Fruit fly (Drosophila melanogaster) whole organism, pupa: ENCODE data around the gene CG31709.

Experiments used
- CG10348 ChIP-seq: fragments of 200-800 bp; sonication (Bioruptor generic); IDR thresholded peaks from 2 replicates; pipeline ENCODE4 v1.3.6; 2022; ENCODE audit warnings: missing biosample characterization, missing genetic modification characterization
- CG12605 ChIP-seq: fragments of 200-800 bp; sonication (Bioruptor generic); IDR thresholded peaks from 2 replicates; pipeline ENCODE4 v1.3.6; 2022; ENCODE audit warnings: missing biosample characterization, missing genetic modification characterization
- CG13204 ChIP-seq: fragments of 200-800 bp; sonication (Bioruptor generic); optimal IDR thresholded peaks from 2 replicates; lab custom pipeline; 2018; ENCODE audit warnings: missing biosample characterization, mild to moderate bottlenecking, missing genetic modification characterization, moderate library complexity
- CG14655 ChIP-seq: fragments of 200-800 bp; sonication (Bioruptor generic); optimal IDR thresholded peaks from 3 replicates; lab custom pipeline; 2017; ENCODE audit warnings: mild to moderate bottlenecking, missing biosample characterization, missing genetic modification reagents, missing genetic modification characterization
- CG15710 ChIP-seq: fragments of 200-800 bp; sonication (Bioruptor generic); optimal IDR thresholded peaks from 2 replicates; lab custom pipeline; 2018; ENCODE audit warnings: missing biosample characterization, mild to moderate bottlenecking, missing genetic modification characterization, moderate library complexity
- CG17806 ChIP-seq: fragments of 200-800 bp; sonication (Bioruptor generic); optimal IDR thresholded peaks from 2 replicates; lab custom pipeline; 2018; ENCODE audit warnings: missing biosample characterization, mild to moderate bottlenecking, missing genetic modification characterization, moderate library complexity
- CG32121 ChIP-seq: fragments of 200-800 bp; sonication (Bioruptor generic); IDR thresholded peaks from 2 replicates; pipeline ENCODE4 v1.3.6; 2022; ENCODE audit warnings: missing biosample characterization, missing genetic modification characterization
- CG34367 ChIP-seq: fragments of 200-800 bp; sonication (Bioruptor generic); optimal IDR thresholded peaks from 2 replicates; lab custom pipeline; 2018; ENCODE audit warnings: missing biosample characterization, mild to moderate bottlenecking, missing genetic modification characterization
- CG4496 ChIP-seq: fragments of 200-800 bp; sonication (Bioruptor generic); IDR thresholded peaks from 3 replicates; pipeline ENCODE4 v1.3.6; 2022; ENCODE audit warnings: missing biosample characterization, missing genetic modification characterization
- CG8159 ChIP-seq: fragments of 200-800 bp; sonication (Bioruptor generic); optimal IDR thresholded peaks from 3 replicates; lab custom pipeline; 2018; ENCODE audit warnings: missing biosample characterization, mild to moderate bottlenecking, missing genetic modification characterization, moderate library complexity
- CG8301 ChIP-seq: fragments of 200-800 bp; sonication (Bioruptor generic); optimal IDR thresholded peaks from 2 replicates; lab custom pipeline; 2018; ENCODE audit warnings: missing biosample characterization, mild to moderate bottlenecking, missing genetic modification characterization
- CG9948 ChIP-seq: fragments of 200-800 bp; sonication (Bioruptor generic); optimal IDR thresholded peaks from 2 replicates; lab custom pipeline; 2018; ENCODE audit warnings: missing biosample characterization, mild to moderate bottlenecking, missing genetic modification characterization, moderate library complexity
- D1 ChIP-seq: fragments of 200-800 bp; sonication (Bioruptor generic); optimal IDR thresholded peaks from 2 replicates; lab custom pipeline; 2018; ENCODE audit warnings: missing biosample characterization, mild to moderate bottlenecking, missing genetic modification characterization, moderate library complexity
- EcR ChIP-seq: fragments of 200-800 bp; sonication (Bioruptor generic); optimal IDR thresholded peaks from 3 replicates; lab custom pipeline; 2019; ENCODE audit warnings: missing biosample characterization, missing genetic modification characterization, mild to moderate bottlenecking, moderate library complexity, missing genetic modification reagents
- Ets98B ChIP-seq: fragments of 200-800 bp; sonication (Bioruptor generic); IDR thresholded peaks from 2 replicates; pipeline ENCODE4 v1.3.6; 2022; ENCODE audit warnings: missing biosample characterization, missing genetic modification characterization
- Pif1A ChIP-seq: fragments of 200-800 bp; sonication (Bioruptor generic); optimal IDR thresholded peaks from 3 replicates; lab custom pipeline; 2016; ENCODE audit warnings: missing biosample characterization, missing genetic modification characterization
- Pif1B ChIP-seq: fragments of 200-800 bp; sonication (Bioruptor generic); optimal IDR thresholded peaks from 3 replicates; lab custom pipeline; 2016; ENCODE audit warnings: missing biosample characterization, missing genetic modification characterization
- Snoo ChIP-seq: fragments of 200-800 bp; sonication (Bioruptor generic); optimal IDR thresholded peaks from 3 replicates; lab custom pipeline; 2017; ENCODE audit warnings: missing biosample characterization, mild to moderate bottlenecking, missing genetic modification characterization, inconsistent platforms
- fd96Ca ChIP-seq: fragments of 200-800 bp; sonication (Bioruptor generic); IDR thresholded peaks from 3 replicates; pipeline ENCODE4 v1.3.6; 2022; ENCODE audit warnings: missing biosample characterization, missing genetic modification characterization
- gl ChIP-seq: fragments of 200-800 bp; sonication (Bioruptor generic); optimal IDR thresholded peaks from 2 replicates; lab custom pipeline; 2018; ENCODE audit warnings: missing biosample characterization, mild to moderate bottlenecking, missing genetic modification characterization
- rn ChIP-seq: fragments of 200-800 bp; sonication (Bioruptor generic); IDR thresholded peaks from 2 replicates; pipeline ENCODE4 v1.3.6; 2022; ENCODE audit warnings: missing biosample characterization, missing genetic modification characterization

CG31709 gene

dm6 chr2L:9579538-9579937 lies at the start of gene CG31709:
TSS of gene CG31709 (minus strand) at chr2L:9579638.
- TF ChIP-seq fd96Ca (GFP tag; lab: Robert Waterston, UW): no peak
- no peak for TF ChIP-seq CG17806 (tag; lab: Kevin White, UChicago)
- TF ChIP-seq, all 21 proteins: peak for 0

- no peak for TF ChIP-seq CG14655 (GFP tag; lab: Kevin White, UChicago)
- no peak for TF ChIP-seq fd96Ca (GFP tag; lab: Robert Waterston, UW)
- no peak for TF ChIP-seq CG17806 (tag; lab: Kevin White, UChicago)
- TF ChIP-seq rn (GFP tag; lab: Robert Waterston, UW): no peak
- TF ChIP-seq CG9948: no peak
- TF ChIP-seq CG12605 (GFP tag; lab: Robert Waterston, UW): no peak
- no peak for TF ChIP-seq Pif1A (GFP tag; lab: Kevin White, UChicago)
- TF ChIP-seq Pif1B (GFP tag; lab: Kevin White, UChicago): no peak
- no peak for TF ChIP-seq CG4496 (GFP tag; lab: Robert Waterston, UW)
- TF ChIP-seq CG8301 (tag; lab: Kevin White, UChicago): no peak
- no peak for TF ChIP-seq CG13204 (GFP tag; lab: Kevin White, UChicago)
- TF ChIP-seq D1 (tag; lab: Kevin White, UChicago): no peak
- no peak for TF ChIP-seq CG8159 (tag; lab: Kevin White, UChicago)
- no peak for TF ChIP-seq Ets98B (GFP tag; lab: Robert Waterston, UW)
- TF ChIP-seq CG15710 (tag; lab: Kevin White, UChicago): no peak
- TF ChIP-seq CG34367 (tag; lab: Kevin White, UChicago): no peak
- TF ChIP-seq Snoo (tag; lab: Kevin White, UChicago): no peak
- no peak for TF ChIP-seq EcR (GFP tag; lab: Kevin White, UChicago)
- TF ChIP-seq CG10348 (GFP tag; lab: Robert Waterston, UW): no peak
- TF ChIP-seq, all 21 proteins: peak for 0
Measured at dm6 chr2L:9625185-9625584, 45.7 kb upstream of the CG31709 start, which contains the start of gene CG31882. TSS of gene CG31882 (minus strand) at chr2L:9625285.

dm6 chr2L:9619925-9620324 lies 40.5 kb upstream of the CG31709 start:
- TF ChIP-seq CG15710 (tag; lab: Kevin White, UChicago): no peak
- TF ChIP-seq CG8159 (tag; lab: Kevin White, UChicago): no peak

- TF ChIP-seq CG10348 (GFP tag; lab: Robert Waterston, UW) (no peak), Pif1A (GFP tag; lab: Kevin White, UChicago) (no peak), D1 (tag; lab: Kevin White, UChicago) (no peak), CG4496 (GFP tag; lab: Robert Waterston, UW) (no peak), CG15710 (tag; lab: Kevin White, UChicago) (no peak), fd96Ca (GFP tag; lab: Robert Waterston, UW) (no peak), Ets98B (GFP tag; lab: Robert Waterston, UW) (no peak), gl (tag; lab: Kevin White, UChicago) (no peak), CG8159 (tag; lab: Kevin White, UChicago) (no peak), CG14655 (GFP tag; lab: Kevin White, UChicago) (no peak), CG9948 (no peak), CG13204 (GFP tag; lab: Kevin White, UChicago) (no peak), Pif1B (GFP tag; lab: Kevin White, UChicago) (no peak), rn (GFP tag; lab: Robert Waterston, UW) (no peak), CG17806 (tag; lab: Kevin White, UChicago) (no peak), CG12605 (GFP tag; lab: Robert Waterston, UW) (no peak), EcR (GFP tag; lab: Kevin White, UChicago) (no peak), Snoo (tag; lab: Kevin White, UChicago) (no peak), CG32121 (GFP tag; lab: Robert Waterston, UW) (no peak), CG8301 (tag; lab: Kevin White, UChicago) (no peak)
Measured at dm6 chr2L:9618871-9619270, 39.4 kb upstream of the CG31709 start.

dm6 chr2L:9617908-9618307 lies 38.5 kb upstream of the CG31709 start:
- TF ChIP-seq CG4496 (GFP tag; lab: Robert Waterston, UW) (peak; percentile 51; the same call in 1 of the 3 replicates), EcR (GFP tag; lab: Kevin White, UChicago) (no peak), CG13204 (GFP tag; lab: Kevin White, UChicago) (no peak), CG12605 (GFP tag; lab: Robert Waterston, UW) (no peak), gl (tag; lab: Kevin White, UChicago) (no peak), CG8301 (tag; lab: Kevin White, UChicago) (peak; percentile 16), fd96Ca (GFP tag; lab: Robert Waterston, UW) (0 out of 3 replicates have a peak, but pooled peaks have one; percentile 45), CG17806 (tag; lab: Kevin White, UChicago) (no peak), Pif1A (GFP tag; lab: Kevin White, UChicago) (peak; percentile 9), CG32121 (GFP tag; lab: Robert Waterston, UW) (peak; percentile 33; the same call in 1 of the 2 replicates), rn (GFP tag; lab: Robert Waterston, UW) (no peak), D1 (tag; lab: Kevin White, UChicago) (no peak), Ets98B (GFP tag; lab: Robert Waterston, UW) (peak; percentile 56), CG9948 (no peak), Pif1B (GFP tag; lab: Kevin White, UChicago) (no peak), CG10348 (GFP tag; lab: Robert Waterston, UW) (no peak), CG14655 (GFP tag; lab: Kevin White, UChicago) (peak; percentile 30), CG34367 (tag; lab: Kevin White, UChicago) (no peak), Snoo (tag; lab: Kevin White, UChicago) (no peak), CG15710 (tag; lab: Kevin White, UChicago) (no peak), CG8159 (tag; lab: Kevin White, UChicago) (no peak)
